Fruit fly (Drosophila melanogaster): ENCODE results near the gene Lar.

Gene Lar

DNA sequence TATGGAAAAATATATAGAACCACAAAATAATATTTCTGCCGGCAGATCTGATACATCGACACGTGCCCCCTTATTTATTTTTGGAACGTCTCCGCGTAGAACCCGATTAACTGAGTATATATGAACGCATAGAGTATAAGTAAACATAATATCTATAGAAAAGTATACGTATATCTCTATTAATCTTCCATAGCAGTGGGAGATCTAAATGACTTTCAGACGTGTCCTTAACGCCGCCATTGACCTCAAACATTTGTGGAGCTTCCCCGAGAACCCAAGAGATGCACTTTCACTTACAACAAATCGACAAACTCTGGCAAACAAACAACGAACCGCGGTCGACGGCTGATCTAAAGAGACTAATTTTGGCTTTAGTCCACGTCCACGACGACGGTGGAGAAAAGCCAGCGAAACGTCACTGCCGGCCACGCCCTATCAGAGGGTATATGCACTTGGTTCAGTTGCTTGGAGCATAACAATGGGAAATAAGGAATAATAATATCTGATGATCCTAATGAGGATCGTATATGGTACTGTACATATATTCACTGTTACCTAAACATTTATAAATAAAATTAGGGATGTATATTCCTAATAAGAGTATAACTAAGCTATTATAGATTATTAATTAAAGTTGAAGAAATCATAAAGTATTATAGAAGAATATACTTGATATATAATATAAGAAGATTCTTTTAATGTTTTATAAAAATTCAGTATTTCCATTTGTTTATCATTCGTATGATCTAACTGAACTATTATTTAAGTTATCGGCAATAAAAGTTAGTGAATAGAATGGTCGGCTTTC, 177.6 kb downstream of the Lar start, which contains the start of gene fbp:
Gene fbp, minus strand, starts transcription at position 364 of the 808 bp plus-strand sequence.
- TF ChIP-seq CG8478 (optimal IDR thresholded peaks at IDR 0.05) (no peak), CTCF (optimal IDR thresholded peaks at IDR 0.05) (no peak)

DNA sequence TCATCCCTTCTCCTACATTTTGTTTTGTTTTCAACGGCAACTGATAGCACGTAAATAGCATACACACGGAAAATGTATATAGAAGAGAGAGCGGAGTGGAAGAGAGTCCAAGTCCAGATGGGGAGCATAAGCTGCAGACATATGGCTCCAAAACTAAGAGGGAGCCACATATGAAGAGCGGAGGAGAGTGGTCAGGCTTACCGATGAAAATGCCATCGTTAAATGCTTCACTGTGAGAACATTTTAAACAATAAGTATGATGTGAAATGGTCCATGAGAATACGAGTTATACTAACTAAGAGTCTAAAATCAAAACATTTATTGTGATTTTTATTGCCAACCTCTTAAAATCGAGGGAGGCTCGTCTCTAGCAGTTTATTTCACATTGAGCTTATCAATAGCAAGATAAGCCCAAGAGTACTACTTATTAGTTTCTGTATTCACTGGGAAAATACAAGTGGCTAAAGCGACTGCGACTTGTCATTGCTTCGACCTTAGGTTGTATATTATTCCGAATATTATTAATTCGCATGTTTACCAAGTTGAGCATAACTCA, 178.2 kb downstream of the Lar start:
- TF ChIP-seq CTCF (optimal IDR thresholded peaks at IDR 0.05) (no peak), CG8478 (optimal IDR thresholded peaks at IDR 0.05) (no peak)

DNA sequence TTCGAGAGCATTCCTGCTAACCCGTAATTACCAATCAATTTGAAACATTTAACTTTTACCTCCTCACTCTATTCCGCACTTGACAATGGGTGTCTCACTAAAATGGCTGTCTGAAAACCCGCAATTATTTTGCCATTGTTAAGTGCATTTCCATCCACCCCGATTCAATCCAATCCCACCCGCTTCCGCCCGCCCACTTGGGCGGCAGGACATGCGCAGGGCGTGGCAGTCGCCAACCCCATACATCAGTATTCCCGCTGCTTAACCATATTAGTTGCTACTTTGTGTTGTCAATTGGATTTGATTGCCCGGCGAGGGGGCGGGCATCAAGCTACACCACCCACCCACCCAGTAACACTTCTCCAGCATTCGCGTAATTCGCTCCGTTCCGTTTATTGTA, 179.0 kb downstream of the Lar start:
- TF ChIP-seq CTCF (optimal IDR thresholded peaks at IDR 0.05), result no peak
- TF ChIP-seq CG8478 (optimal IDR thresholded peaks at IDR 0.05), result no peak

DNA sequence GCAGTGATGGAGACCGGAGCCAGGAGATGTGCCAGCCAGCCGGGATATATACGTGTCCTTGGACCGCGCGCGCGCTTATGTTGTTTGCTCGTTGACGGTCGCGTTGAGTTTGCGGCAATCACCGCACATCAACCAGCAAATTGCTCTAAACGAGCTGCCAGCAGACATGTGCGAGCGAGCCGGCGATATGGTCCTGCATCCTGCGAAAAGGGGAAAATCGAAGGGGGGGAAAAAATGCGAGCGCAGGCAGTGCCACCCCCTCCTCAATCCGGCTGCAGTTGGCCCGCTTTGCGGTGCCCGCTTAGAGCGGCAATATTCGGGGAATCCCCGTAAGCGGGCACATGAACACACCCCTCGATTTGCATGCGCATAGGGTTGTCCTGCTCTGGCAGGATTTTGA, 182.5 kb downstream of the Lar start, which contains the start of gene bsh:
Gene bsh, minus strand, starts transcription at position 101 of the 400 bp plus-strand sequence.
- TF ChIP-seq CTCF (optimal IDR thresholded peaks at IDR 0.05), result no peak
- no peak for TF ChIP-seq CG8478 (optimal IDR thresholded peaks at IDR 0.05)

DNA sequence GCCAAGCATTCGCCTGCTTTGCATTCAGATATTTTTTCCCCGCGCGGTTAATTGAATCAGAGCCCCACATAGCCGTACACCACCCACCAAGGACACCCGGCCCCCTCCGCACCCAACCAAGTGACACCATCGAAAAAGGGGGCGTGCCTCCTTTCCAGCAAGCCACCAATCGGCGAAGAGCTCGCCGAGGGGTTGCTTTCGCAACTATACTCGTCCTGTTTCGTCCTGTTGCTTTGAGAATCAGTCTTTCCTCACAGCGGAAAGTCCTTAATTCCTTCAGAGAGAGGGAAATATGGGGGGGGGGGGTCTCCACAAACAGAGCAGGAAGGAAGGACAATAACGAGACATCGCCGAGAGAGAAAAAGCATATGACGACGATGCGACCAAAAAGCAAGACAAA, 183.3 kb downstream of the Lar start:
- TF ChIP-seq CTCF (optimal IDR thresholded peaks at IDR 0.05), result no peak
- no peak for TF ChIP-seq CG8478 (optimal IDR thresholded peaks at IDR 0.05)

DNA sequence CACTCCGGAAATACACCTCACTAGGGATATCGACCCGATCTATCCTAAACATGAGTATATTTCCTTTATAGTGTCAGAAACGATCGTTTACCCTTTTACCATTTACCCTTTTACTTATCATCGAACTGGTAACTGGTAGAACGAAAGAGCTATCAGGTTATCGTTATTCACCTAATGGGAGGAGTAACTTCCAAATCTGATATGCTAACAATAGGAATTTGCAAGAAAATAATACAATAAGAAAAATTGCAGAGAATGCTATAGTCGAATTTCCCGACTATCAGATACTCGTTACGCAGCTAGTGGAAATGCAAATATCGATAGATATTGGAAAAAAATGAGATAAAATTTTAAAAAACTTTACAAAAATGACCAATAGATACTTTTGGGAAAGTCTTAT, 187.9 kb downstream of the Lar start:
- TF ChIP-seq CTCF (optimal IDR thresholded peaks at IDR 0.05), result no peak
- TF ChIP-seq CG8478 (optimal IDR thresholded peaks at IDR 0.05), result no peak
